Worm (Caenorhabditis elegans) whole organism, L1 larva: ENCODE data around the gene let-23.

Experiments
- C16A3.4 ChIP-seq: fragments of 150-350 bp; optimal IDR thresholded peaks from 2 replicates; lab custom pipeline; 2014; ENCODE audit warnings: missing biosample characterization, missing genetic modification characterization
- Y116A8C.19 ChIP-seq: sonication (generic microtip); optimal IDR thresholded peaks from 2 replicates; lab custom pipeline; 2016; ENCODE audit warnings: missing compliant biosample characterization, missing genetic modification characterization, borderline replicate concordance
- aha-1 ChIP-seq: fragments of 150-350 bp; optimal IDR thresholded peaks from 2 replicates; lab custom pipeline; 2014; ENCODE audit warnings: missing biosample characterization, missing genetic modification characterization
- alr-1 ChIP-seq: fragments of 200-800 bp; sonication (Bioruptor generic); optimal IDR thresholded peaks from 2 replicates; lab custom pipeline; 2018; ENCODE audit warnings: borderline replicate concordance, mild to moderate bottlenecking, missing genetic modification characterization, missing compliant biosample characterization
- ama-1 ChIP-seq: fragments of 150-350 bp; optimal IDR thresholded peaks from 2 replicates; lab custom pipeline; 2014
- blmp-1 ChIP-seq: fragments of 150-350 bp; optimal IDR thresholded peaks from 2 replicates; lab custom pipeline; 2014; ENCODE audit warnings: missing biosample characterization, missing genetic modification characterization
- ceh-63 ChIP-seq: fragments of 200-800 bp; sonication (Bioruptor generic); optimal IDR thresholded peaks from 2 replicates; lab custom pipeline; 2018; ENCODE audit warnings: mild to moderate bottlenecking, missing genetic modification characterization, missing compliant biosample characterization
- ceh-8 ChIP-seq: fragments of 200-800 bp; sonication (Bioruptor generic); optimal IDR thresholded peaks from 2 replicates; lab custom pipeline; 2018; ENCODE audit warnings: mild to moderate bottlenecking, missing genetic modification characterization, moderate library complexity, missing compliant biosample characterization
- ceh-82 ChIP-seq, 3 experiments: fragments of 150-350 bp in 1 of 3; sonication (generic microtip) in 2 of 3; optimal IDR thresholded peaks; 2 replicates each; lab custom pipeline; 2014 to 2017; ENCODE audit warnings: missing biosample characterization in 3 of 3, missing genetic modification characterization in 3 of 3
- dpl-1 ChIP-seq, 3 experiments: fragments of 150-350 bp in 2 of 3; sonication (generic microtip) in 1 of 3; optimal IDR thresholded peaks; 2 replicates each; lab custom pipeline; 2014 to 2017; ENCODE audit warnings: missing biosample characterization in 3 of 3, missing genetic modification characterization in 3 of 3, missing genetic modification reagents in 3 of 3
- efl-1 ChIP-seq, 4 experiments: fragments of 150-350 bp; optimal IDR thresholded peaks in 3 of 4; peaks in 1 of 4; 1 replicate in 1 of 4; 2 replicates in 3 of 4; lab custom pipeline; 2014; ENCODE audit warnings: missing biosample characterization in 2 of 4, missing genetic modification characterization in 2 of 4, missing genetic modification reagents in 2 of 4
- efl-3 ChIP-seq: fragments of 200-800 bp; sonication (Bioruptor generic); optimal IDR thresholded peaks from 2 replicates; lab custom pipeline; 2018; ENCODE audit warnings: mild to moderate bottlenecking, missing genetic modification characterization, missing compliant biosample characterization
- egl-27 ChIP-seq, 2 experiments: fragments of 150-350 bp in 1 of 2; sonication (generic microtip); optimal IDR thresholded peaks; 3 replicates each; lab custom pipeline; 2017 to 2018; ENCODE audit warnings: missing biosample characterization in 2 of 2, missing genetic modification characterization in 2 of 2, missing genetic modification reagents in 2 of 2
- elt-2 ChIP-seq: sonication (generic microtip); optimal IDR thresholded peaks from 2 replicates; lab custom pipeline; 2016; ENCODE audit warnings: missing genetic modification characterization, mild to moderate bottlenecking, inconsistent platforms, missing compliant biosample characterization, missing genetic modification reagents
- grh-1 ChIP-seq: fragments of 200-800 bp; sonication (Bioruptor generic); IDR thresholded peaks from 2 replicates; pipeline ENCODE4 v1.3.6; 2022; ENCODE audit warnings: missing genetic modification reagents, missing genetic modification characterization, missing compliant biosample characterization
- lin-35 ChIP-seq, 2 experiments: fragments of 150-350 bp; optimal IDR thresholded peaks; 2 replicates each; lab custom pipeline; 2014; ENCODE audit warnings: missing biosample characterization in 2 of 2, missing genetic modification characterization in 2 of 2, missing genetic modification reagents in 2 of 2
- lir-3 ChIP-seq: sonication (generic microtip); optimal IDR thresholded peaks from 2 replicates; lab custom pipeline; 2016; ENCODE audit warnings: mild to moderate bottlenecking, missing genetic modification characterization, moderate library complexity, missing compliant biosample characterization; ENCODE audit not compliant: poor library complexity
- mdl-1 ChIP-seq, 2 experiments: fragments of 150-350 bp; optimal IDR thresholded peaks; 2 replicates each; lab custom pipeline; 2014 to 2017; ENCODE audit warnings: missing biosample characterization in 2 of 2, missing genetic modification characterization in 2 of 2, inconsistent platforms in 1 of 2
- nhr-11 ChIP-seq: fragments of 150-350 bp; optimal IDR thresholded peaks from 2 replicates; lab custom pipeline; 2014; ENCODE audit warnings: missing biosample characterization, missing genetic modification characterization
- nhr-12 ChIP-seq: sonication (generic microtip); optimal IDR thresholded peaks from 2 replicates; lab custom pipeline; 2017; ENCODE audit warnings: missing biosample characterization, missing genetic modification characterization
- nhr-19 ChIP-seq: fragments of 200-800 bp; sonication (Bioruptor generic); conservative IDR thresholded peaks from 2 replicates; pipeline ENCODE4 v1.3.6; 2022; ENCODE audit warnings: missing genetic modification characterization, missing compliant biosample characterization
- nhr-20 ChIP-seq: sonication (generic microtip); optimal IDR thresholded peaks from 2 replicates; lab custom pipeline; 2016; ENCODE audit warnings: mild to moderate bottlenecking, missing genetic modification characterization, missing compliant biosample characterization
- nhr-28 ChIP-seq: fragments of 150-350 bp; optimal IDR thresholded peaks from 2 replicates; lab custom pipeline; 2014; ENCODE audit warnings: missing biosample characterization, missing genetic modification characterization
- nhr-84 ChIP-seq: sonication (generic microtip); optimal IDR thresholded peaks from 2 replicates; lab custom pipeline; 2017; ENCODE audit warnings: missing biosample characterization, missing genetic modification characterization
- pag-3 ChIP-seq: sonication (generic microtip); optimal IDR thresholded peaks from 2 replicates; lab custom pipeline; 2017; ENCODE audit warnings: missing genetic modification characterization, mild to moderate bottlenecking, missing compliant biosample characterization, antibody characterized with exemption, borderline replicate concordance; ENCODE audit not compliant: insufficient read depth
- pax-3 ChIP-seq: fragments of 200-800 bp; sonication (Bioruptor generic); optimal IDR thresholded peaks from 2 replicates; lab custom pipeline; 2018; ENCODE audit warnings: mild to moderate bottlenecking, missing genetic modification characterization, moderate library complexity, missing compliant biosample characterization
- sptf-1 ChIP-seq: fragments of 150-350 bp; optimal IDR thresholded peaks from 2 replicates; lab custom pipeline; 2014; ENCODE audit warnings: missing biosample characterization, missing genetic modification characterization
- sup-37 ChIP-seq: fragments of 200-800 bp; sonication (Bioruptor generic); optimal IDR thresholded peaks from 2 replicates; lab custom pipeline; 2018; ENCODE audit warnings: mild to moderate bottlenecking, missing genetic modification characterization, missing compliant biosample characterization
- tbx-2 ChIP-seq: sonication (generic microtip); optimal IDR thresholded peaks from 2 replicates; lab custom pipeline; 2016; ENCODE audit warnings: missing genetic modification characterization, missing compliant biosample characterization
- tlp-1 ChIP-seq: fragments of 150-350 bp; optimal IDR thresholded peaks from 2 replicates; lab custom pipeline; 2014; ENCODE audit warnings: missing biosample characterization, missing genetic modification characterization
- unc-130 ChIP-seq: fragments of 150-350 bp; optimal IDR thresholded peaks from 2 replicates; lab custom pipeline; 2017; ENCODE audit warnings: missing biosample characterization, missing genetic modification characterization, inconsistent platforms
- unc-30 ChIP-seq: sonication (generic microtip); optimal IDR thresholded peaks from 2 replicates; lab custom pipeline; 2017; ENCODE audit warnings: missing biosample characterization, missing genetic modification characterization
- xbp-1 ChIP-seq: sonication (generic microtip); optimal IDR thresholded peaks from 2 replicates; lab custom pipeline; 2016; ENCODE audit warnings: missing genetic modification characterization, missing compliant biosample characterization
- zip-4 ChIP-seq: fragments of 200-800 bp; sonication (Bioruptor generic); optimal IDR thresholded peaks from 2 replicates; lab custom pipeline; 2018; ENCODE audit warnings: mild to moderate bottlenecking, missing genetic modification characterization, moderate library complexity, missing compliant biosample characterization

Gene let-23

DNA sequence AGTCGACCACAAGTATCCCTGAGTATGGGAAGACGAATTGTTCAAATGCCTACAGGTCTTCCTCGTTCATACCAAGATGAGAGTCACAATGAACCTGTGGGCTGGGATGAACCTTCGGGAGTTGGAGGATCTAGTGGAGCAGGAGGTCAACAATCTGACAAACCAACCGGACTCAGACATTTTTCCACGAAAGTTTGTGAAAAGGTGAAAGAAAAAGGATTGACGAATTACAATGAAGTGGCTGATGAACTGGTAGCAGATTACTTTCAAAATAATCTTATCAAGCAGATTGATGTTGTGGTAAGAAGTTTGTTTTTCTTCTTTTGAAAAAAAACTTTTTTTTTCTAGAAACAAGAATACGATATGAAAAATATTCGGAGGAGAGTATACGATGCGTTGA is 27.3 kb upstream of the let-23 start:
- TF ChIP-seq pax-3 (tag; lab: Kevin White, UChicago) (no peak), aha-1 (peak; percentile 66)

DNA sequence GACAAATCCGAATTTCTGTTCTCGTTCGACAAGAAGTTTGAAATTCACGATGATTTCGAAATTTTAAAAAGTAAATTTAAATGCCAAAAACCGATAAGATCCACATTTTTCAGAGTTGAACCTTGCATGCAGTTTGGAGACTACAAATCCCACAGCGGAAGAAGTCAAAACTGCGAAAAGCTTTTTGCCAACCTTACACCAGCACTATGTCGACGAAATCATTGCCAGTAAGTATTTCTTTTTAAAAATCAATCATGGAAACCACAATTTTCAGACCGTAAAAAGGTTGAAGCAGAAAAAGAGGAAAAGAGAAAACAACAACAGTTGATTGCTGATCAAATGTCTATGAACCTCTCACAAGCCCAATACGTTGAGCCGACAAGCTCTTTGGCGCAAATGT is 26.5 kb upstream of the let-23 start:
- TF ChIP-seq sup-37 (GFP tag; lab: Kevin White, UChicago), result no peak
- TF ChIP-seq elt-2 (tag; lab: Kevin White, UChicago), result no peak
- TF ChIP-seq pag-3 (tag; lab: Kevin White, UChicago), result no peak
- TF ChIP-seq C16A3.4 (tag; lab: Kevin White, UChicago), result no peak
- no peak for TF ChIP-seq nhr-20 (tag; lab: Kevin White, UChicago)
- no peak for TF ChIP-seq ceh-63 (GFP tag; lab: Kevin White, UChicago)
- no peak for TF ChIP-seq nhr-28 (tag; lab: Kevin White, UChicago)
- no peak for TF ChIP-seq mdl-1 (tag; optimal IDR thresholded peaks at IDR 0.05; lab: Kevin White, UChicago)
- TF ChIP-seq Y116A8C.19 (tag; lab: Kevin White, UChicago), result no peak
- no peak for TF ChIP-seq sptf-1 (tag; lab: Kevin White, UChicago)
- TF ChIP-seq ama-1, result no peak
- TF ChIP-seq egl-27 (tag; optimal IDR thresholded peaks at IDR 0.05; lab: Kevin White, UChicago), result no peak
- no peak for TF ChIP-seq lin-35 (GFP tag; optimal IDR thresholded peaks at IDR 0.05; lab: Kevin White, UChicago)
- TF ChIP-seq xbp-1 (tag; lab: Kevin White, UChicago), result no peak
- no peak for TF ChIP-seq zip-4 (GFP tag; lab: Kevin White, UChicago)
- TF ChIP-seq pax-3 (tag; lab: Kevin White, UChicago), result no peak
- TF ChIP-seq dpl-1 (GFP tag; optimal IDR thresholded peaks at IDR 0.05; lab: Kevin White, UChicago), result no peak
- TF ChIP-seq nhr-11 (tag; lab: Kevin White, UChicago), result no peak

ce11 chrII:9171466-9172187 is 25.7 kb upstream of the let-23 start:
- peak in 1 of 3 experiments; percentile 17 for TF ChIP-seq dpl-1 (GFP tag; optimal IDR thresholded peaks at IDR 0.05; lab: Kevin White, UChicago)
- peak; percentile 14 for TF ChIP-seq aha-1
- no peak for TF ChIP-seq ama-1
- TF ChIP-seq efl-1 (optimal IDR thresholded peaks at IDR 0.05; lab: Kevin White, UChicago), result no peak
- TF ChIP-seq efl-1 (GFP tag; optimal IDR thresholded peaks at IDR 0.05 in 1 of 2; lab: Kevin White, UChicago), result peak in 1 of 2 experiments; percentile 51

DNA sequence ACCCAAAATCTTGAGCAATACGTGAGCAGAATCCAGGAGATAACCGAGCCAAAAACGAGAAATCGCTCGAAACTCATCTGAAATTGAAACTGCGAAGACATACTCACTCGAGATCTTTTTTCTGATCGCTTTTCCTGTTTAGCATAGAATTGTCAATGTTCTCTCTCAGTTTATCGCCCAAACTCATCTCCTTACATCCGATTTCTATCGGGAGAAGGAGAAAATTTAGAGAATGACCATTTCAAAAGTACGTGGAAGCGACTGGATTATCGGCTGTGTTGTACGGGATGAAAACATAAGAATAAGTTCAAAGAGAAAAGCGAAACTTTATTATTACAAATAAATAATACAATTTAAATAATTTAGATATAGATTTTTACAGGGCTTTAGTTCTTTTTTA is 24.5 kb upstream of the let-23 start, which contains the start of gene T23G7.2:
T23G7.2 (minus strand) TSS at position 101 of the 400 bp plus-strand sequence.
- TF ChIP-seq blmp-1 (tag; lab: Kevin White, UChicago) (peak; percentile 21), sptf-1 (tag; lab: Kevin White, UChicago) (no peak), nhr-84 (tag; lab: Kevin White, UChicago) (no peak)

- TF ChIP-seq lin-35 (GFP tag; optimal IDR thresholded peaks at IDR 0.05; lab: Kevin White, UChicago) (no peak), grh-1 (GFP tag; lab: Robert Waterston, UW) (no peak), ceh-82 (tag; optimal IDR thresholded peaks at IDR 0.05; lab: Kevin White, UChicago) (no peak), lir-3 (tag; lab: Kevin White, UChicago) (no peak), alr-1 (tag; lab: Kevin White, UChicago) (no peak), dpl-1 (GFP tag; optimal IDR thresholded peaks at IDR 0.05; lab: Kevin White, UChicago) (no peak), ceh-8 (no peak), tlp-1 (tag; lab: Kevin White, UChicago) (no peak), nhr-19 (GFP tag; lab: Robert Waterston, UW) (no peak), unc-30 (no peak), nhr-12 (tag; lab: Kevin White, UChicago) (no peak), unc-130 (tag; lab: Kevin White, UChicago) (no peak), aha-1 (no peak), tbx-2 (tag; lab: Kevin White, UChicago) (no peak), efl-3 (GFP tag; lab: Kevin White, UChicago) (no peak), sup-37 (GFP tag; lab: Kevin White, UChicago) (no peak), efl-1 (optimal IDR thresholded peaks at IDR 0.05; lab: Kevin White, UChicago) (no peak), efl-1 (GFP tag; optimal IDR thresholded peaks at IDR 0.05 in 1 of 2; lab: Kevin White, UChicago) (no peak), ama-1 (no peak)
These were observed 23.8 kb upstream of the let-23 start for ce11 chrII:9173471-9173870.
